Fruit fly (Drosophila melanogaster) whole organism, pupa: Measurements from ENCODE around the gene CG32017.

ENCODE experiments used
- CG10348 ChIP-seq: fragments of 200-800 bp; sonication (Bioruptor generic); IDR thresholded peaks from 2 replicates; pipeline ENCODE4 v1.3.6; 2022; ENCODE audit warnings: missing biosample characterization, missing genetic modification characterization
- CG12605 ChIP-seq: fragments of 200-800 bp; sonication (Bioruptor generic); IDR thresholded peaks from 2 replicates; pipeline ENCODE4 v1.3.6; 2022; ENCODE audit warnings: missing biosample characterization, missing genetic modification characterization
- CG13204 ChIP-seq: fragments of 200-800 bp; sonication (Bioruptor generic); optimal IDR thresholded peaks from 2 replicates; lab custom pipeline; 2018; ENCODE audit warnings: missing biosample characterization, mild to moderate bottlenecking, missing genetic modification characterization, moderate library complexity
- CG14655 ChIP-seq: fragments of 200-800 bp; sonication (Bioruptor generic); optimal IDR thresholded peaks from 3 replicates; lab custom pipeline; 2017; ENCODE audit warnings: mild to moderate bottlenecking, missing biosample characterization, missing genetic modification reagents, missing genetic modification characterization
- CG15710 ChIP-seq: fragments of 200-800 bp; sonication (Bioruptor generic); optimal IDR thresholded peaks from 2 replicates; lab custom pipeline; 2018; ENCODE audit warnings: missing biosample characterization, mild to moderate bottlenecking, missing genetic modification characterization, moderate library complexity
- CG17806 ChIP-seq: fragments of 200-800 bp; sonication (Bioruptor generic); optimal IDR thresholded peaks from 2 replicates; lab custom pipeline; 2018; ENCODE audit warnings: missing biosample characterization, mild to moderate bottlenecking, missing genetic modification characterization, moderate library complexity
- CG32121 ChIP-seq: fragments of 200-800 bp; sonication (Bioruptor generic); IDR thresholded peaks from 2 replicates; pipeline ENCODE4 v1.3.6; 2022; ENCODE audit warnings: missing biosample characterization, missing genetic modification characterization
- CG34367 ChIP-seq: fragments of 200-800 bp; sonication (Bioruptor generic); optimal IDR thresholded peaks from 2 replicates; lab custom pipeline; 2018; ENCODE audit warnings: missing biosample characterization, mild to moderate bottlenecking, missing genetic modification characterization
- CG4496 ChIP-seq: fragments of 200-800 bp; sonication (Bioruptor generic); IDR thresholded peaks from 3 replicates; pipeline ENCODE4 v1.3.6; 2022; ENCODE audit warnings: missing biosample characterization, missing genetic modification characterization
- CG8159 ChIP-seq: fragments of 200-800 bp; sonication (Bioruptor generic); optimal IDR thresholded peaks from 3 replicates; lab custom pipeline; 2018; ENCODE audit warnings: missing biosample characterization, mild to moderate bottlenecking, missing genetic modification characterization, moderate library complexity
- CG8301 ChIP-seq: fragments of 200-800 bp; sonication (Bioruptor generic); optimal IDR thresholded peaks from 2 replicates; lab custom pipeline; 2018; ENCODE audit warnings: missing biosample characterization, mild to moderate bottlenecking, missing genetic modification characterization
- CG9948 ChIP-seq: fragments of 200-800 bp; sonication (Bioruptor generic); optimal IDR thresholded peaks from 2 replicates; lab custom pipeline; 2018; ENCODE audit warnings: missing biosample characterization, mild to moderate bottlenecking, missing genetic modification characterization, moderate library complexity
- D1 ChIP-seq: fragments of 200-800 bp; sonication (Bioruptor generic); optimal IDR thresholded peaks from 2 replicates; lab custom pipeline; 2018; ENCODE audit warnings: missing biosample characterization, mild to moderate bottlenecking, missing genetic modification characterization, moderate library complexity
- EcR ChIP-seq: fragments of 200-800 bp; sonication (Bioruptor generic); optimal IDR thresholded peaks from 3 replicates; lab custom pipeline; 2019; ENCODE audit warnings: missing biosample characterization, missing genetic modification characterization, mild to moderate bottlenecking, moderate library complexity, missing genetic modification reagents
- Ets98B ChIP-seq: fragments of 200-800 bp; sonication (Bioruptor generic); IDR thresholded peaks from 2 replicates; pipeline ENCODE4 v1.3.6; 2022; ENCODE audit warnings: missing biosample characterization, missing genetic modification characterization
- Pif1A ChIP-seq: fragments of 200-800 bp; sonication (Bioruptor generic); optimal IDR thresholded peaks from 3 replicates; lab custom pipeline; 2016; ENCODE audit warnings: missing biosample characterization, missing genetic modification characterization
- Pif1B ChIP-seq: fragments of 200-800 bp; sonication (Bioruptor generic); optimal IDR thresholded peaks from 3 replicates; lab custom pipeline; 2016; ENCODE audit warnings: missing biosample characterization, missing genetic modification characterization
- Snoo ChIP-seq: fragments of 200-800 bp; sonication (Bioruptor generic); optimal IDR thresholded peaks from 3 replicates; lab custom pipeline; 2017; ENCODE audit warnings: missing biosample characterization, mild to moderate bottlenecking, missing genetic modification characterization, inconsistent platforms
- fd96Ca ChIP-seq: fragments of 200-800 bp; sonication (Bioruptor generic); IDR thresholded peaks from 3 replicates; pipeline ENCODE4 v1.3.6; 2022; ENCODE audit warnings: missing biosample characterization, missing genetic modification characterization
- gl ChIP-seq: fragments of 200-800 bp; sonication (Bioruptor generic); optimal IDR thresholded peaks from 2 replicates; lab custom pipeline; 2018; ENCODE audit warnings: missing biosample characterization, mild to moderate bottlenecking, missing genetic modification characterization
- rn ChIP-seq: fragments of 200-800 bp; sonication (Bioruptor generic); IDR thresholded peaks from 2 replicates; pipeline ENCODE4 v1.3.6; 2022; ENCODE audit warnings: missing biosample characterization, missing genetic modification characterization

CG32017 gene

dm6 chr4:1121888-1122287 is 40.1 kb downstream of the CG32017 start:
- TF ChIP-seq CG15710 (no peak), CG32121 (no peak), CG4496 (GFP tag; lab: Robert Waterston, UW) (no peak), CG17806 (tag; lab: Kevin White, UChicago) (no peak), CG34367 (tag; lab: Kevin White, UChicago) (no peak), CG13204 (GFP tag; lab: Kevin White, UChicago) (no peak), D1 (tag; lab: Kevin White, UChicago) (no peak), CG14655 (GFP tag; lab: Kevin White, UChicago) (no peak), CG9948 (tag; lab: Kevin White, UChicago) (no peak), rn (GFP tag; lab: Robert Waterston, UW) (no peak), EcR (no peak), gl (no peak), fd96Ca (GFP tag; lab: Robert Waterston, UW) (no peak), CG8159 (tag; lab: Kevin White, UChicago) (no peak), Pif1A (no peak), Ets98B (GFP tag; lab: Robert Waterston, UW) (no peak), CG12605 (GFP tag; lab: Robert Waterston, UW) (no peak)
- TF ChIP-seq, all 21 proteins: peak for 0

DNA sequence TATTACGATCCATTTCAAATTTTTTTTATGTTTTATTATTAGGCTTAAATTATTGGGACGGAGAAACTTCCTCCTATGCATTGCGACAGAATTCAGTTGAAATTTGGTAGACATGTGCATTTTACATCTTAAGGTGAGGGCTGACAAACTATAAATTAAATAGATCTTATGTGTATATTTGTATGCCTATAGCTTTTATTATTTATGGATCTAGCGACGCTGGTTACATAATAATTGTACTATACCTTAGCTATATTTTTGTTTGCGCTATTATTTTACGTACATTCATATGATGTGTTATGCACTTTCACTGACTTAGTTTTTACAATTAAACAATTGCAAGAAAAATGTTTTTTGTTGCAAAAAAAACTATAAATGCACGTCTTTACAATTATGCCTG is 46.7 kb downstream of the CG32017 start:
- TF ChIP-seq CG13204 (GFP tag; lab: Kevin White, UChicago) (no peak), CG10348 (no peak), CG4496 (GFP tag; lab: Robert Waterston, UW) (no peak), CG9948 (tag; lab: Kevin White, UChicago) (no peak), CG14655 (GFP tag; lab: Kevin White, UChicago) (no peak)

DNA sequence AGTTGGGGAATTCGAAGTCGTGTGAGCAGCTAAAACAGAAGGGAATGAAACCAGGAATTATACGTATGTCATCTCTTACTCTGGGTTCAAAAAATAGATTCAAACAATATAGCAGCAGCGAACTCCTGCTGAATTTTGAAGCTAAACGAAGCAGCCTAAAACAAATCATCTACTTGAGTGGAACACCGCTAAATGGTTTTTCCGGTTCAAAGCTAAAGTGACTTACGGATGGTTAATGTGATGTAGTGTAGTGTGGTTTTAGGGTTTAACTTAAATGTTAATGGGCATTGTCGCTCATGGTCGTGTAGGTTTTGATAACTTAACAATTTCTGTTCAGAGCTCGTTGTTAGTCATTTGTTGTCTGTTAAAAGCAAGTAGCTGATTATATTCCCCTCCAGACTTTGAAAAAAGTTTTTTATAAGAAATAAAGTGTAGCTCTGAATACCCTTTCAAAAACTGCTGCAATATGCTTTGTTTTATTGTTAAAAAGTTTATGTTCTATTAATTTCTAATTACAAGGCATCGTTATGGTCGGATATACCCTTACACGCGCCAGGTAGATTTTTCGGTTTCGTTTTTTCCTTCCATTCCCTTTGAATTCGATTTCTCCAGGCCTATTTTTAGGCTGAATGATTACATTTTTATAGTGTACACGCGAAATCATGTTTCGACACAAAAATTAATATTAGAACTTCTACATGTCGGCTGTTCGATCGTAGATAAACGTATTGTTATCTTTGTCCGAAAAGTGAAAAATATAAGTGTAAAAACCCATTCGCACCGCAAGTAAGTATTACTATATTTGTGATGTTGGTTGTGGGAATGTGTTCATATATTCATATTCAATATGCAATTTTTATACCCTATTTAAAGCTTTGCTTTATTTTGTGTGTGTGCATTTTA is 48.8 kb downstream of the CG32017 start:
- TF ChIP-seq gl (peak; percentile 84), Pif1A (peak; percentile 97), CG32121 (peak; percentile 94), CG34367 (tag; lab: Kevin White, UChicago) (peak; percentile 90), CG12605 (GFP tag; lab: Robert Waterston, UW) (no peak), Pif1B (GFP tag; lab: Kevin White, UChicago) (peak; percentile 91), CG9948 (tag; lab: Kevin White, UChicago) (peak; percentile 90), CG17806 (tag; lab: Kevin White, UChicago) (peak; percentile 89), rn (GFP tag; lab: Robert Waterston, UW) (no peak), CG8301 (tag; lab: Kevin White, UChicago) (peak; percentile 94), CG14655 (GFP tag; lab: Kevin White, UChicago) (peak; percentile 95), CG4496 (GFP tag; lab: Robert Waterston, UW) (no peak), Snoo (peak; percentile 89), D1 (tag; lab: Kevin White, UChicago) (peak; percentile 48), CG15710 (peak; percentile 82), CG13204 (GFP tag; lab: Kevin White, UChicago) (no peak)

DNA sequence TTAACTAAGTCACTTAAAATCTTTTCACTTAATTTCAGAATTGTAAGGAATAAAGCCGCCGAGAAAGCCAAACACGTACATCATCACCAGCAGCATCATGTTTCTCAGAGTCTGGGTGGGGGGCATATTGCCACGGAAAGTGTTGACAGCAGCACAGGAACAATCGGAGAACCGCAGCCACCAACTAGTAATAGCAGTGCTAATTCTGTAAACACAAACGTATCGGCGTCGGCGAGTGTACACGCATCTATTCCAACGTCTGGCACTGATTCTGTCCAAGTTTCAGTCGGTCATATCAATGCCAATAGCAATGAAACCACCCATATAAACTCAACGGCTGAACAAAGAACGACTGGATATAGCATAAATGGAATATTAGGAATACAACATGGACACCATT is 55.8 kb downstream of the CG32017 start:
- TF ChIP-seq Snoo (no peak), gl (no peak), Pif1B (GFP tag; lab: Kevin White, UChicago) (no peak), CG14655 (GFP tag; lab: Kevin White, UChicago) (no peak), EcR (no peak), CG8159 (tag; lab: Kevin White, UChicago) (no peak), Pif1A (no peak), fd96Ca (GFP tag; lab: Robert Waterston, UW) (no peak), CG4496 (GFP tag; lab: Robert Waterston, UW) (no peak), CG8301 (tag; lab: Kevin White, UChicago) (no peak), rn (GFP tag; lab: Robert Waterston, UW) (no peak), CG15710 (no peak), D1 (tag; lab: Kevin White, UChicago) (no peak)

DNA sequence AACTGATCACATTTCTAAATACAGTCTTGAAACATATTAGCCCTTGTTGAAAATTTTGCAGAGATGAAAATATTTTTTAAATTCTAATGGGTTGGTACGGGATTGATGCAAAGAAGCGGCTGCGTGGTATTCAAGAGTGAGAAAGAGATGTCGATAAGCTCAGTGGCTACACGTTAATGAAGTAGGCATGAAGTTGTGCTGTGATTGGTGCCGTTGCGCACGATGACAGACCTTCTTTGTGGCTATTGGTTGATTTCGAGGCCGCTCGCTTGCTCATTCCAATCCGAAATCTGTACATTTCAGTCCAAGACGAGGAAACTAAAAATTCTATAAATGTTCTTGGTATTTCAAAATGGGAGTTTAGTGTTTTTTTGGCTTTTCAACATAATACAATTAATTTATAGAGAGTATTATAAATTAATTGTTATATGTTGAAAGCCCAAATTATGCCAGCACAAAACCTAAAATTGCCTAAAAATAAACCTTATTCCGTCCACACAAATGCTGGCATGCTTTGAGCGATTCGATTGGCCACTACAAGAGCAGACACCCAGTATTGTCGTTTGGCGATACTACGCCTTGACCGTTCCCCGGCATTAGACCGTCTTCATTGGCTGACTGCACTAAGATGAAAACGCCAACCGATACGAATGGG is 64.2 kb downstream of the CG32017 start:
- no peak for TF ChIP-seq CG13204 (GFP tag; lab: Kevin White, UChicago)
- no peak for TF ChIP-seq Ets98B (GFP tag; lab: Robert Waterston, UW)
- TF ChIP-seq fd96Ca (GFP tag; lab: Robert Waterston, UW): no peak
- no peak for TF ChIP-seq CG32121
- TF ChIP-seq CG4496 (GFP tag; lab: Robert Waterston, UW): no peak
- no peak for TF ChIP-seq gl
- TF ChIP-seq CG9948 (tag; lab: Kevin White, UChicago): no peak
- no peak for TF ChIP-seq CG17806 (tag; lab: Kevin White, UChicago)
- TF ChIP-seq Snoo: no peak
- no peak for TF ChIP-seq CG8159 (tag; lab: Kevin White, UChicago)
- TF ChIP-seq rn (GFP tag; lab: Robert Waterston, UW): no peak
- TF ChIP-seq D1 (tag; lab: Kevin White, UChicago): no peak
